Worm (Caenorhabditis elegans): ENCODE measurements around the gene vars-1.

DNA sequence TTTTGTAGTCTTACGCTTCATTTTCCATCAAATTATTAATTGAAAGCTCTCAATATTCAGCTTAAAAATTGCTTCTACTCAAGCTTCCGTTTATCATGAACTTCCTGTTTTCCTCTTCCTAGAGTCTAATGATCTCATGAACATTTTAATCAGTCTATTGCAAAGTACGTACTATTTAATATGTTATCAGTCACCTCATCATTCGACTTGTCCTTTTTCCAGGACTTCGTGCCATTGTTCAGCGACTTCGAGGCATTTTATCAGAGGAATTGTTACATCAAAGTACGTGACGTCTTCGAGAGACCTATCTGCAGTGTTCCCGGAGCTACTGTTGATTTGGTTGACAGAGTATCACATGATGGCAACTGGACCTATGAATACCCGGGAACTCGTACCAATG, 11.4 kb upstream of the vars-1 start:
- TF ChIP-seq lin-13 (GFP tag; optimal IDR thresholded peaks at IDR 0.05) = no peak
- TF ChIP-seq nhr-25 (tag; optimal IDR thresholded peaks at IDR 0.05) = no peak
- no peak for TF ChIP-seq unc-39 (tag; optimal IDR thresholded peaks at IDR 0.05)
- no peak for TF ChIP-seq lsy-2 (tag; optimal IDR thresholded peaks at IDR 0.05)

Data from whole organism, L2 larva.